Worm (Caenorhabditis elegans): Measurements from ENCODE around the gene ZK1240.1.
A peak's percentile ranks its signal among the peaks of the same experiment; 100 is the strongest.

Gene ZK1240.1

ce11 chrII:2292027-2292426 lies 37.2 kb upstream of the ZK1240.1 start, which contains the start of gene K09F6.7:
Gene K09F6.7 (minus strand): TSS chrII:2292127.
- TF ChIP-seq pqm-1 (tag; optimal IDR thresholded peaks at IDR 0.05) (no peak), unc-86 (tag; optimal IDR thresholded peaks at IDR 0.05) (no peak), hpl-2 (GFP tag; optimal IDR thresholded peaks at IDR 0.05) (no peak), ztf-4 (tag; optimal IDR thresholded peaks at IDR 0.05) (no peak), sox-4 (tag; optimal IDR thresholded peaks at IDR 0.05) (no peak), swsn-7 (tag; optimal IDR thresholded peaks at IDR 0.05) (no peak), nhr-90 (tag; optimal IDR thresholded peaks at IDR 0.05; ENCODE audit: poor library complexity) (no peak), nhr-237 (tag; optimal IDR thresholded peaks at IDR 0.05) (no peak), fos-1 (tag; optimal IDR thresholded peaks at IDR 0.05) (no peak), unc-130 (tag; optimal IDR thresholded peaks at IDR 0.05) (no peak), efl-1 (optimal IDR thresholded peaks at IDR 0.05) (no peak), efl-1 (GFP tag; optimal IDR thresholded peaks at IDR 0.05 in 1 of 2) (no peak), ztf-11 (tag; optimal IDR thresholded peaks at IDR 0.05) (no peak), egl-27 (tag; optimal IDR thresholded peaks at IDR 0.05) (no peak), aha-1 (tag; optimal IDR thresholded peaks at IDR 0.05) (no peak)

ce11 chrII:2292549-2292948 lies 36.6 kb upstream of the ZK1240.1 start:
- TF ChIP-seq aha-1 (tag; optimal IDR thresholded peaks at IDR 0.05) (no peak), elt-2 (tag; optimal IDR thresholded peaks at IDR 0.05) (peak; percentile 5)

- no peak for TF ChIP-seq nhr-85 (tag)
- no peak for TF ChIP-seq pag-3 (tag; optimal IDR thresholded peaks at IDR 0.05; ENCODE audit: borderline replicate concordance, insufficient read depth)
- no peak for TF ChIP-seq nhr-20 (tag; optimal IDR thresholded peaks at IDR 0.05)
- TF ChIP-seq nhr-77 (tag; optimal IDR thresholded peaks at IDR 0.05), result no peak
- TF ChIP-seq snpc-4 (tag; optimal IDR thresholded peaks at IDR 0.05), result no peak
- no peak for TF ChIP-seq unc-30 (tag; optimal IDR thresholded peaks at IDR 0.05)
- TF ChIP-seq sox-4 (tag; optimal IDR thresholded peaks at IDR 0.05), result no peak
- no peak for TF ChIP-seq lin-13 (GFP tag; optimal IDR thresholded peaks at IDR 0.05)
- TF ChIP-seq unc-62 (GFP tag; optimal IDR thresholded peaks at IDR 0.05), result no peak
- TF ChIP-seq grh-1 (GFP tag; IDR thresholded peaks at IDR 0.05), result no peak
- TF ChIP-seq nhr-47 (tag; optimal IDR thresholded peaks at IDR 0.05), result no peak
Measured at ce11 chrII:2295817-2296315, 33.3 kb upstream of the ZK1240.1 start, which contains the start of gene fbxc-25. Gene fbxc-25 (minus strand): TSS chrII:2296265.

ce11 chrII:2298742-2299141 lies 30.4 kb upstream of the ZK1240.1 start, which contains the start of gene B0281.4:
Gene B0281.4 (minus strand): TSS chrII:2298842.
- TF ChIP-seq hlh-4 (tag; optimal IDR thresholded peaks at IDR 0.05) (no peak), Y116A8C.19 (tag; optimal IDR thresholded peaks at IDR 0.05; ENCODE audit: borderline replicate concordance) (no peak), lin-15B (tag; optimal IDR thresholded peaks at IDR 0.05) (no peak), F16B12.6 (tag; optimal IDR thresholded peaks at IDR 0.05) (no peak), nhr-12 (tag; optimal IDR thresholded peaks at IDR 0.05) (no peak), lin-14 (GFP tag; optimal IDR thresholded peaks at IDR 0.05) (no peak), pqm-1 (tag; optimal IDR thresholded peaks at IDR 0.05) (no peak), irx-1 (tag; optimal IDR thresholded peaks at IDR 0.05) (no peak), ceh-88 (GFP tag; IDR thresholded peaks at IDR 0.05) (no peak), egl-27 (tag; optimal IDR thresholded peaks at IDR 0.05) (no peak), elt-2 (tag; optimal IDR thresholded peaks at IDR 0.05) (no peak), ceh-8 (GFP tag; optimal IDR thresholded peaks at IDR 0.05) (no peak), unc-30 (tag; optimal IDR thresholded peaks at IDR 0.05) (no peak), pag-3 (tag; optimal IDR thresholded peaks at IDR 0.05; ENCODE audit: borderline replicate concordance, insufficient read depth) (no peak), ceh-90 (tag; optimal IDR thresholded peaks at IDR 0.05) (no peak)

- TF ChIP-seq nhr-28 (tag; optimal IDR thresholded peaks at IDR 0.05) (no peak), nhr-85 (tag) (no peak), isw-1 (GFP tag; IDR thresholded peaks at IDR 0.05) (no peak), fkh-8 (tag; optimal IDR thresholded peaks at IDR 0.05) (no peak), nhr-71 (tag; optimal IDR thresholded peaks at IDR 0.05) (no peak), aly-2 (tag; optimal IDR thresholded peaks at IDR 0.05) (no peak), swsn-7 (tag; optimal IDR thresholded peaks at IDR 0.05) (no peak), nhr-19 (GFP tag; conservative IDR thresholded peaks at IDR 0.05) (no peak), pag-3 (tag; optimal IDR thresholded peaks at IDR 0.05; ENCODE audit: borderline replicate concordance, insufficient read depth) (no peak), nhr-12 (tag; optimal IDR thresholded peaks at IDR 0.05) (no peak), aha-1 (tag; optimal IDR thresholded peaks at IDR 0.05) (no peak), ama-1 (optimal IDR thresholded peaks at IDR 0.05) (no peak), nhr-84 (tag; optimal IDR thresholded peaks at IDR 0.05) (no peak), C34B4.2 (tag; optimal IDR thresholded peaks at IDR 0.05) (no peak)
Measured at ce11 chrII:2300861-2301260, 28.3 kb upstream of the ZK1240.1 start, which contains the start of gene B0281.5. Gene B0281.5 (minus strand): TSS chrII:2300961.

All from whole organism, L1 larva.